Fruit fly (Drosophila melanogaster): ENCODE results near the gene dikar.

- no peak for TF ChIP-seq CG34367 (tag; optimal IDR thresholded peaks at IDR 0.05)
- TF ChIP-seq CG12605 (GFP tag; IDR thresholded peaks at IDR 0.05): no peak
- no peak for TF ChIP-seq Pif1A (GFP tag; optimal IDR thresholded peaks at IDR 0.05)
- no peak for TF ChIP-seq CG10348 (GFP tag; IDR thresholded peaks at IDR 0.05)
- no peak for TF ChIP-seq CG4496 (GFP tag; IDR thresholded peaks at IDR 0.05)
- no peak for TF ChIP-seq CG13204 (GFP tag; optimal IDR thresholded peaks at IDR 0.05)
- no peak for TF ChIP-seq Pif1B (GFP tag; optimal IDR thresholded peaks at IDR 0.05)
- no peak for TF ChIP-seq EcR (GFP tag; optimal IDR thresholded peaks at IDR 0.05)
Measured at dm6 chr3L:6784635-6785606, 42.0 kb upstream of the dikar start.

Data from whole organism, pupa.